Fruit fly (Drosophila melanogaster): ENCODE data around the gene CG6565.
A peak's percentile ranks its signal among the peaks of the same experiment; 100 is the strongest.

- TF ChIP-seq kay (GFP tag; optimal IDR thresholded peaks at IDR 0.05) = peak; percentile 75
- TF ChIP-seq dati (GFP tag; IDR thresholded peaks at IDR 0.05) = no peak
- TF ChIP-seq ewg (GFP tag; optimal IDR thresholded peaks at IDR 0.05) = peak; percentile 47
- no peak for TF ChIP-seq CG9609 (GFP tag; optimal IDR thresholded peaks at IDR 0.05)
Observed at dm6 chr2L:13378488-13378964, 4.7 kb downstream of the CG6565 start, which contains the start of the genes CG9302 and beta'COP.
